Worm (Caenorhabditis elegans): ENCODE measurements around the gene K07G6.1.

Gene K07G6.1

DNA sequence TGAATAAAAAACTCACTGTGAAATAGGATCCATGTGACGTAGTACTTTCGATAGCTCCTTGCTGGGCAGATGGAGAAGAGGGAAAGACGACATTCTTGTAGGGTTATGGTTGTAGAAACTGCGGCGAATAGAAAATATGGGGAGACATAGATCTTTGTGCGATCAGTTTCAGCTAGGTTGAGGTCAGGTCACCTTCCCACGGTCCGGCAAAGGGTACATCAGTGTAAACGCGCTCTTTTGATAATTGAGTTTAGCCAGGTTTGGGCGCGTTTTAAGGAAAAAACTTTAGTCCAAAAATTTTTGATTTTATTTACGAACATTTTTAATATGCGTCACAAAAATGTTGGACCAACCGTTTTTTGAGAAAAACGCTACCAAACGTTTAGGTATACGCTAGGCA is 14.7 kb downstream of the K07G6.1 start, which contains the start of gene F36H5.17:
Gene F36H5.17, minus strand, starts transcription at position 101 of the 400 bp plus-strand sequence.
- no peak for TF ChIP-seq gei-8 (GFP tag; optimal IDR thresholded peaks at IDR 0.05)
- TF ChIP-seq snpc-4 (tag; optimal IDR thresholded peaks at IDR 0.05) = no peak
- TF ChIP-seq php-3 (GFP tag; IDR thresholded peaks at IDR 0.05) = no peak
- no peak for TF ChIP-seq unc-62 (GFP tag; optimal IDR thresholded peaks at IDR 0.05 in 1 of 2)
- no peak for TF ChIP-seq unc-62 (tag; optimal IDR thresholded peaks at IDR 0.05)
- TF ChIP-seq Y5F2A.4 (GFP tag; optimal IDR thresholded peaks at IDR 0.05) = no peak

DNA sequence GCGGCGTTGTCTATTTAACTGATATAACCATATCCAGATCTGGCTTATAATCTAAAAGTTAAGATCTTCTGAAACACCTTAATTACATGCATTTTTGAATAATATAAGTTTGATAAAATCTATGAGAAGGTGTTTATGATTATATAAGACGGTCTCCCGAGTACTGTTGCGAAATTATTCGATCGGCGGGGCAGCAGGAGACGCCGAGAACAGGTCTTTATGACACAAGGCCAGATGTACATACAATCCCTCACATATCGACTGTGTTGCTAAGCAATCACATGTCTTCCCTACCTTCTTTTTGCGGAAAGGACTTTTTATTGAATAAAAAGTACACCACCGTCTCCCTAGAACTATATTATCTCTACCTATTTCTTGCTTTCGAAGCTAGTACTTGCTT is 15.2 kb downstream of the K07G6.1 start, which contains the start of gene fbxb-53:
Gene fbxb-53, plus strand, starts transcription at position 301 of the 400 bp plus-strand sequence.
- TF ChIP-seq Y75B8A.6 (GFP tag; IDR thresholded peaks at IDR 0.05) (no peak), aha-1 (tag) (no peak), mxl-3 (GFP tag; optimal IDR thresholded peaks at IDR 0.05) (no peak), lin-13 (GFP tag; optimal IDR thresholded peaks at IDR 0.05) (no peak), fkh-10 (GFP tag; optimal IDR thresholded peaks at IDR 0.05) (no peak), unc-62 (GFP tag; optimal IDR thresholded peaks at IDR 0.05 in 1 of 2) (peak in 1 of 2 experiments; percentile 31), unc-62 (tag; optimal IDR thresholded peaks at IDR 0.05) (no peak), hif-1 (tag; optimal IDR thresholded peaks at IDR 0.05) (no peak)

DNA sequence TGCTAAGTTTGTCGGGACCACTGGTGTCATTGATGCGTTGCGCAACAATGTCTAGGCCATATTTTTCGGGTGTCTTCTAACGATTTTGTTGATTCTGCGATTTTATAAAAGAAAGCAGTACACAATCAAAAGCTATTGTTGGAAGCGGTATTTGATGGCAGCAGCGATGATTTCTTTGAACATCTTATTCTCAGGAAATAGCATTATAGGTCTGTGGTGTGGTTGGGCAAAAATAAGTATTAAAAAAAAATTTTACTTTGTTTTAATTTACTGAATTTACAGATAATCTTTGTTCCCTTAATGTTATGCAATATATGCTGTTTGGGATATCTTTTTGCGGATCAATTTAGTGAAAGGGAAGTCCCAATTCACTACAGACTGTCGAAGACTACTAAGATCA is 15.7 kb downstream of the K07G6.1 start, which contains the start of gene F36H5.10:
Gene F36H5.10, plus strand, starts transcription at position 301 of the 400 bp plus-strand sequence.
- TF ChIP-seq set-16 (GFP tag; IDR thresholded peaks at IDR 0.05) (no peak), aha-1 (tag) (peak; percentile 7)

DNA sequence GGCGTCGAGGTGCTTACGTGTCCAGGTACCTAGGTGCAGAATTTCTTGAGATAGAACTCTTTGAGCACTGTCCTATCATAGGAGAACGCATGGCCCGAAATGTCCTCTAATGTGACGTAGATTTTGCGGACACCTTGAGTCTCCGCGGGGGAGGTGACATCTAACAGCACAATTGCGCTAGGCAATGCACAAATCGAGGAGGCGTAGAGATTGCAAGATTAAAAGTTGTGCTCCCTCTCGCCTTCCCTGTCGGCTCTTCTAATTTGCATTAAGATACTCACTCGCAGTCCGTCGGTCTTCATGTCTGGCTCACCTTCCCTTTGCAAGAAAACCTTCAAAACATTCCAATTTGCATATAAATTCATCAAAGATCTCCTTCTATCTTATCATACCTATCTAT is 18.3 kb downstream of the K07G6.1 start, which contains the start of gene F36H5.18:
Gene F36H5.18, plus strand, starts transcription at position 301 of the 400 bp plus-strand sequence.
- no peak for TF ChIP-seq tra-1 (GFP tag; IDR thresholded peaks at IDR 0.05)
- no peak for TF ChIP-seq jun-1 (tag; optimal IDR thresholded peaks at IDR 0.05)
- TF ChIP-seq nhr-42 (GFP tag; IDR thresholded peaks at IDR 0.05) = no peak
- TF ChIP-seq mep-1 (tag; optimal IDR thresholded peaks at IDR 0.05) = no peak
- no peak for TF ChIP-seq nhr-28 (tag; optimal IDR thresholded peaks at IDR 0.05)
- no peak for TF ChIP-seq saeg-2 (GFP tag; IDR thresholded peaks at IDR 0.05)
- no peak for TF ChIP-seq hmg-1.1 (GFP tag; IDR thresholded peaks at IDR 0.05)
- no peak for TF ChIP-seq duxl-1 (tag; optimal IDR thresholded peaks at IDR 0.05; ENCODE audit: poor library complexity)
- TF ChIP-seq ztf-11 (tag; optimal IDR thresholded peaks at IDR 0.05) = no peak
- no peak for TF ChIP-seq fos-1 (tag; optimal IDR thresholded peaks at IDR 0.05)
- TF ChIP-seq aly-2 (tag; optimal IDR thresholded peaks at IDR 0.05) = no peak

DNA sequence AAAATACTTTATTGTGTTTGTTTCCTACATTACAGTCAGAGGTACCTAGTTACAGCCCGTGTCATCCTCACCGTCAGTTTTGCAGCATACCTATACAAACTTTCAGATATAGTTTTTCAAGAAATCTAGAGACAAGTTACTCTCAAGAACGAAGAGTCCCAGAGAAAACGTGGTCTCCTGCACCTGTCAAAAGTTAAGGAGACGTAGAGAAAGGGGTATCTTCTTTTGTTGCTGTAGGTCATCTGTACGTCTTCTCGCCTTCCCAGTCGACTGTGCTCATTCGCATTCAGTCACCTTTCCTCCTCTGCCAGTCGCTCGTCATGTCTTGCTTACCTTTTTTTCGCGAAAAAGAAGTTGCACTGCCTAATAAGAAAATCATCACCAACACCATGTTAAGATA is 20.2 kb downstream of the K07G6.1 start, which contains the start of gene F36H5.4:
Gene F36H5.4, plus strand, starts transcription at position 301 of the 400 bp plus-strand sequence.
- TF ChIP-seq egl-43 (GFP tag; IDR thresholded peaks at IDR 0.05) = no peak
- no peak for TF ChIP-seq mdt-29 (GFP tag; IDR thresholded peaks at IDR 0.05)
- no peak for TF ChIP-seq unc-62 (GFP tag; optimal IDR thresholded peaks at IDR 0.05 in 1 of 2)
- no peak for TF ChIP-seq unc-62 (tag; optimal IDR thresholded peaks at IDR 0.05)
- TF ChIP-seq mxl-2 (GFP tag; conservative IDR thresholded peaks at IDR 0.05) = no peak
- no peak for TF ChIP-seq snpc-4 (tag; optimal IDR thresholded peaks at IDR 0.05)
- TF ChIP-seq arid-1 (GFP tag; conservative IDR thresholded peaks at IDR 0.05) = no peak
- no peak for TF ChIP-seq nhr-111 (GFP tag; optimal IDR thresholded peaks at IDR 0.05)
- TF ChIP-seq vab-7 (GFP tag; IDR thresholded peaks at IDR 0.05) = no peak
- TF ChIP-seq dmd-9 (GFP tag; IDR thresholded peaks at IDR 0.05) = no peak

DNA sequence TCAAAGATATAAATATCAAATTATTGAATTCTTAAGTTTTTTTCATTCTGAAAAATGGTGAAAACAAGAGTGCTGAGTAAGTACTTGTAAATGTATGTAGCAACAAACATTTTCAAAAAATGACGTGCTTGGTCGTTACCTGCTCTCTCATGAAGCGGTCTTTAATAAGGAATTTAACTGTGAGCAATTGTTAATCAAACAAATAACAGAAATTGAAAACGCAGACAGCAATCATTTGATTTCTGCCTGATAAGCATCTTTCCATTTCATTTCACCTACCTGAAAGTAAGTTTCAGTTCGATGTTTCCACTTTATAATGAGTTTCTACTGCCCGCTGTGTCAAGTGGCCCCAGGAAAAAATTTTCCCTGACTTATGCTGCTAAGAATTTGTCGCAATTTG is 21.7 kb downstream of the K07G6.1 start, which contains the start of gene math-28:
Gene math-28, plus strand, starts transcription at position 301 of the 400 bp plus-strand sequence.
- TF ChIP-seq nhr-6 (tag; optimal IDR thresholded peaks at IDR 0.05) (no peak), aha-1 (tag) (peak; percentile 55)

All from whole organism, L4 larva.